Worm (Caenorhabditis elegans): ENCODE data around the gene Y69E1A.3.

ce11 chrIV:10909206-10909605, 42.9 kb upstream of the Y69E1A.3 start, which contains the start of gene ZK596.2:
- no peak for TF ChIP-seq sdz-12 (GFP tag; optimal IDR thresholded peaks at IDR 0.05)
- no peak for TF ChIP-seq R02D3.7 (tag; optimal IDR thresholded peaks at IDR 0.05)
- TF ChIP-seq snpc-4 (tag; optimal IDR thresholded peaks at IDR 0.05) = no peak

Measured in whole organism, L4 larva.